Worm (Caenorhabditis elegans) whole organism, L4/young adult: Measurements from ENCODE around the gene srh-297.

Experiments
- W03F9.2 ChIP-seq: fragments of 150-350 bp; optimal IDR thresholded peaks from 2 replicates; lab custom pipeline; 2014; ENCODE audit warnings: missing biosample characterization, missing genetic modification characterization
- dao-5 ChIP-seq: sonication (generic microtip); optimal IDR thresholded peaks from 2 replicates; lab custom pipeline; 2016; ENCODE audit warnings: missing genotype, missing genetic modification characterization, moderate library complexity, missing compliant biosample characterization
- him-1 ChIP-seq: sonication (generic microtip); optimal IDR thresholded peaks from 2 replicates; lab custom pipeline; 2016; ENCODE audit warnings: missing genotype, missing genetic modification reagents, missing genetic modification characterization, missing compliant biosample characterization

DNA sequence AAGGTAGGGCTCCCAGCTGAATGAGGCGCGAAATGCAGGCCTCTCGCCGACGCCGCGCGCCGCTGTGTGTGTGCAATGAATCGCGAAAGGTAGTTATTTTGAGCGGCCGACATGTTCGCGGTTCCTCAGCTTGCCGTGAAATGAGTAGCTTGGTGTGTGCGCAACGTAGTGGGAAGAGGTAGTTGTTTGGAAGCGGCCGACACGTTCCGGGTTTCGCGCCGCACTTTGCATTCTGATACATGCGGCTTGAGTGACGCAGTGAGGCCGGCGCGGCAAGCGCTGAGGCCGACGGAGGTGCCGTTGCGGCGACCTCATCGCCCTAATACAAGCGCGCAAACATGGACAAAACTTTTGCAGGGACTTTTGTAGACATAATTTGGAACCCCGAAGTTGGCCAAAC lies 34.6 kb downstream of the srh-297 start:
- TF ChIP-seq him-1 (no peak), W03F9.2 (tag; lab: Kevin White, UChicago) (no peak), dao-5 (no peak)
